Fruit fly (Drosophila melanogaster) whole organism: Measurements from ENCODE around the gene CG1847.

ENCODE experiments used
- CG8478 ChIP-seq: fragments of >200 bp; optimal IDR thresholded peaks from 2 replicates; lab custom pipeline; 2018; ENCODE audit warnings: inconsistent platforms
- Dll ChIP-seq: fragments of >200 bp; optimal IDR thresholded peaks from 2 replicates; lab custom pipeline; 2017
- EcR ChIP-seq, 2 experiments: fragments of >200 bp; optimal IDR thresholded peaks; 2 replicates each; lab custom pipeline; 2017; ENCODE audit warnings: missing biosample characterization in 2 of 2, missing genetic modification characterization in 2 of 2, missing genetic modification reagents in 2 of 2
- pan ChIP-seq: fragments of >200 bp; optimal IDR thresholded peaks from 2 replicates; lab custom pipeline; 2017
- psq ChIP-seq: fragments of >200 bp; optimal IDR thresholded peaks from 2 replicates; lab custom pipeline; 2017

DNA sequence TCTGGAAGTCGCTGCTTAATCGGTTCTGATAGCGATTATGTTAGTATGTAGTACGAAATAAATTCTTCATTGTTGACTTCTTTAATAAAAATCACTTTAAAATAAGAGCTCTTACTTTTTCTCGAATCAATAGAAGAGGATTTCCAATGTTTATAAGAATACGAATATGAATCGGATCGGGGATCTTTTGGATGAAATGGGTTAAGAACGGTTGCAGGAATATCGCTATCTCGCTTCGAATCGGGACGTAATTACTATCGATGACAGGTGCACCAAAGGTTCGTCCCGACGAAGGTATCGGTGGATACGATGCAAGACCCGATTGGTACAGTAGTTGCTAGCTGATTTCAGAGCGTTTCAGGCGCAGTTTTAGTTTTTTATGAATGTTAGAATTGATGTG, 24.7 kb downstream of the CG1847 start, which contains the start of gene wisp:
- TF ChIP-seq Dll (no peak), EcR (GFP tag; optimal IDR thresholded peaks at IDR 0.05; lab: Kevin White, UChicago) (no peak), pan (lab: Kevin White, UChicago) (no peak), psq (no peak), CG8478 (lab: Kevin White, UChicago) (no peak)
